Fruit fly (Drosophila melanogaster): Measurements from ENCODE around the gene CG17803.

- no peak for TF ChIP-seq usp (GFP tag; optimal IDR thresholded peaks at IDR 0.05)
- TF ChIP-seq psq (optimal IDR thresholded peaks at IDR 0.05): no peak
- no peak for TF ChIP-seq CG8478 (optimal IDR thresholded peaks at IDR 0.05)
- no peak for TF ChIP-seq pan (optimal IDR thresholded peaks at IDR 0.05)
Measured at dm6 chr3R:17759773-17760476, 41.4 kb downstream of the CG17803 start.

Measured in whole organism.